Fruit fly (Drosophila melanogaster): ENCODE data around the gene CG9737.

The CG9737 gene

dm6 chr3R:30215020-30215419 lies 28.1 kb downstream of the CG9737 start:
- TF ChIP-seq noc (tag; optimal IDR thresholded peaks at IDR 0.05) = no peak

- TF ChIP-seq noc (tag; optimal IDR thresholded peaks at IDR 0.05) = no peak
Measured at dm6 chr3R:30213697-30214096, 29.4 kb downstream of the CG9737 start, which contains the start of gene CecB. TSS of gene CecB (minus strand) at chr3R:30213797.

dm6 chr3R:30211856-30212255 lies 31.3 kb downstream of the CG9737 start, which contains the start of gene CecA2:
TSS of gene CecA2 (plus strand) at chr3R:30212156.
- TF ChIP-seq noc (tag; optimal IDR thresholded peaks at IDR 0.05) = no peak

- no peak for TF ChIP-seq noc (tag; optimal IDR thresholded peaks at IDR 0.05)
Measured at dm6 chr3R:30210560-30210959, 32.6 kb downstream of the CG9737 start, which contains the start of gene CecA1. TSS of gene CecA1 (plus strand) at chr3R:30210874.

dm6 chr3R:30209648-30210047 lies 33.5 kb downstream of the CG9737 start, which contains the start of gene Anp:
TSS of gene Anp (plus strand) at chr3R:30209948.
- TF ChIP-seq noc (tag; optimal IDR thresholded peaks at IDR 0.05) = no peak

- TF ChIP-seq noc (tag; optimal IDR thresholded peaks at IDR 0.05) = peak; percentile 64
Measured at dm6 chr3R:30208766-30209484, 34.2 kb downstream of the CG9737 start, which contains the start of gene RpS7. TSS of gene RpS7 (minus strand) at chr3R:30209020.

dm6 chr3R:30208011-30208410 lies 35.1 kb downstream of the CG9737 start:
- no peak for TF ChIP-seq noc (tag; optimal IDR thresholded peaks at IDR 0.05)

dm6 chr3R:30205946-30206345 lies 37.2 kb downstream of the CG9737 start:
- no peak for TF ChIP-seq noc (tag; optimal IDR thresholded peaks at IDR 0.05)

- TF ChIP-seq noc (tag; optimal IDR thresholded peaks at IDR 0.05) = no peak
Measured at dm6 chr3R:30204004-30204603, 39.0 kb downstream of the CG9737 start.

dm6 chr3R:30203104-30203986 lies 39.8 kb downstream of the CG9737 start:
- TF ChIP-seq noc (tag; optimal IDR thresholded peaks at IDR 0.05) = peak; percentile 97

dm6 chr3R:30202898-30203103 lies 40.3 kb downstream of the CG9737 start, which contains the start of gene CG9743:
TSS of gene CG9743 (minus strand) at chr3R:30202998.
- TF ChIP-seq noc (tag; optimal IDR thresholded peaks at IDR 0.05) = no peak

dm6 chr3R:30201064-30201463 lies 42.0 kb downstream of the CG9737 start:
- no peak for TF ChIP-seq noc (tag; optimal IDR thresholded peaks at IDR 0.05)

- no peak for TF ChIP-seq noc (tag; optimal IDR thresholded peaks at IDR 0.05)
Measured at dm6 chr3R:30200091-30200698, 42.9 kb downstream of the CG9737 start.

- TF ChIP-seq noc (tag; optimal IDR thresholded peaks at IDR 0.05) = peak; percentile 6
Measured at dm6 chr3R:30198793-30199192, 44.3 kb downstream of the CG9737 start.

- no peak for TF ChIP-seq noc (tag; optimal IDR thresholded peaks at IDR 0.05)
Measured at dm6 chr3R:30197796-30198195, 45.3 kb downstream of the CG9737 start.

dm6 chr3R:30196128-30196527 lies 47.0 kb downstream of the CG9737 start, which contains the start of gene CG15531:
TSS of gene CG15531 (minus strand) at chr3R:30196228.
- TF ChIP-seq noc (tag; optimal IDR thresholded peaks at IDR 0.05) = no peak
